Worm (Caenorhabditis elegans): ENCODE measurements around the gene rol-6.

Gene rol-6

ce11 chrII:8763367-8763766, 30.5 kb downstream of the rol-6 start:
- no peak for TF ChIP-seq flh-1 (GFP tag; optimal IDR thresholded peaks at IDR 0.05)
- TF ChIP-seq lin-32 (GFP tag; optimal IDR thresholded peaks at IDR 0.05) = no peak
- no peak for TF ChIP-seq ztf-11 (tag; optimal IDR thresholded peaks at IDR 0.05)
- TF ChIP-seq sem-2 (GFP tag; optimal IDR thresholded peaks at IDR 0.05) = no peak
- TF ChIP-seq unc-62 (GFP tag; optimal IDR thresholded peaks at IDR 0.05) = no peak
- no peak for TF ChIP-seq mab-5 (tag; optimal IDR thresholded peaks at IDR 0.05)
- no peak for TF ChIP-seq ceh-43 (GFP tag; optimal IDR thresholded peaks at IDR 0.05)
- no peak for TF ChIP-seq mls-2 (tag; optimal IDR thresholded peaks at IDR 0.05)
- TF ChIP-seq drap-1 (GFP tag; optimal IDR thresholded peaks at IDR 0.05) = no peak
- TF ChIP-seq unc-39 (tag; optimal IDR thresholded peaks at IDR 0.05) = no peak
- TF ChIP-seq hlh-1 (tag; optimal IDR thresholded peaks at IDR 0.05) = no peak
- TF ChIP-seq nhr-2 (tag; optimal IDR thresholded peaks at IDR 0.05) = no peak
- no peak for TF ChIP-seq ceh-83 (GFP tag; optimal IDR thresholded peaks at IDR 0.05)
- TF ChIP-seq blmp-1 (tag; optimal IDR thresholded peaks at IDR 0.05) = no peak
- TF ChIP-seq nhr-237 (tag; optimal IDR thresholded peaks at IDR 0.05) = no peak
- no peak for TF ChIP-seq ham-2 (GFP tag; optimal IDR thresholded peaks at IDR 0.05)
- no peak for TF ChIP-seq cnd-1 (tag; optimal IDR thresholded peaks at IDR 0.05)
- no peak for TF ChIP-seq zip-8 (tag; optimal IDR thresholded peaks at IDR 0.05)
- no peak for TF ChIP-seq tbx-8 (GFP tag; optimal IDR thresholded peaks at IDR 0.05)

DNA sequence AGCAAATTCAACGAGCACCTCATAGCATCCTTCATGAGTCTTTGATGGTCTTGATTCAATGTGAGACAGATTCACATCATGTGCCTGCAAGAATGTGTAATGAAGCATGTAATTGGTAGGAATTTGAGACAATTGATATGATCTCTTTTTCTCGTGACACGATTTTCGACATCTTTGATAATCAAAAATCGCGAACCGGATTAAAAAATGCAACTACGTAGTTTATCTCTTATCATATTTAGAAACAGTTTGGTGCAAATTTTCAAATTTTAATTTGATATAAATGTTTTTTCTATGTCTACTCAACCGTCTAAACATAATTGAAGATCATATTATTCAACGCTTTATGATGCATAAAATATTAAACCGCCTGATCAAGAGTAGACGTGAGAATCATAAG, 31.5 kb downstream of the rol-6 start:
- no peak for TF ChIP-seq lin-32 (GFP tag; optimal IDR thresholded peaks at IDR 0.05)
- TF ChIP-seq drap-1 (GFP tag; optimal IDR thresholded peaks at IDR 0.05) = no peak
- TF ChIP-seq nhr-12 (tag; optimal IDR thresholded peaks at IDR 0.05) = no peak
- no peak for TF ChIP-seq lsy-2 (tag; optimal IDR thresholded peaks at IDR 0.05)
- no peak for TF ChIP-seq flh-1 (GFP tag; optimal IDR thresholded peaks at IDR 0.05)
- no peak for TF ChIP-seq hlh-1 (tag; optimal IDR thresholded peaks at IDR 0.05)
- TF ChIP-seq ceh-43 (GFP tag; optimal IDR thresholded peaks at IDR 0.05) = no peak
- TF ChIP-seq M03D4.4 (tag; optimal IDR thresholded peaks at IDR 0.05) = no peak
- TF ChIP-seq nhr-2 (tag; optimal IDR thresholded peaks at IDR 0.05) = no peak
- no peak for TF ChIP-seq mep-1 (tag; optimal IDR thresholded peaks at IDR 0.05)
- TF ChIP-seq nhr-237 (tag; optimal IDR thresholded peaks at IDR 0.05) = no peak
- TF ChIP-seq unc-120 (tag; optimal IDR thresholded peaks at IDR 0.05; ENCODE audit: poor library complexity, severe bottlenecking) = no peak
- no peak for TF ChIP-seq tbx-8 (GFP tag; optimal IDR thresholded peaks at IDR 0.05)
- TF ChIP-seq nhr-28 (tag; optimal IDR thresholded peaks at IDR 0.05) = no peak
- no peak for TF ChIP-seq lin-13 (tag; optimal IDR thresholded peaks at IDR 0.05)
- TF ChIP-seq nhr-76 (tag; optimal IDR thresholded peaks at IDR 0.05) = no peak
- no peak for TF ChIP-seq elt-3 (tag; optimal IDR thresholded peaks at IDR 0.05)
- TF ChIP-seq ceh-39 (tag; optimal IDR thresholded peaks at IDR 0.05) = no peak
- no peak for TF ChIP-seq ham-2 (GFP tag; optimal IDR thresholded peaks at IDR 0.05)
- TF ChIP-seq mab-5 (tag; optimal IDR thresholded peaks at IDR 0.05) = no peak

DNA sequence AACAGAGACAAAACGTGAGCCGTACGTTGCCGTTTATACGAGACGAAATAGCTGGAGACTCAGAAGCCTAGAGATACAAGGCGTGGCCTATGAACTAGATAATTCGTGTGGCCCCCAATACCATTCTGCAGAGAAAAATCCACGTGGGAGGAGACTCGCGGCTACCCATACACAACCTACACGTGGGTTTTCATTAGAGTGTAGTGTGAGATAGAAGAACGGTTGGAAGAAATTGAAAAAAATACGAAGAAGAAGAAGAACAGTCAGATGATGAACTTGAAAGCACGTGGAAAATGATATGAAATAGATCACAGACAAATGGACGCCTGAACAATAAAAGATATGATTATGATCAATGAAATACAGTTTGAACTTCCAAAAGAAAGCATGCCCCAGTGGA, 32.3 kb downstream of the rol-6 start:
- TF ChIP-seq unc-39 (tag; optimal IDR thresholded peaks at IDR 0.05) = no peak
- TF ChIP-seq ceh-83 (GFP tag; optimal IDR thresholded peaks at IDR 0.05) = no peak
- no peak for TF ChIP-seq ceh-39 (tag; optimal IDR thresholded peaks at IDR 0.05)
- no peak for TF ChIP-seq zip-8 (tag; optimal IDR thresholded peaks at IDR 0.05)
- TF ChIP-seq ham-2 (GFP tag; optimal IDR thresholded peaks at IDR 0.05) = no peak
- TF ChIP-seq nhr-76 (tag; optimal IDR thresholded peaks at IDR 0.05) = no peak
- TF ChIP-seq ceh-43 (GFP tag; optimal IDR thresholded peaks at IDR 0.05) = no peak
- TF ChIP-seq unc-62 (GFP tag; optimal IDR thresholded peaks at IDR 0.05) = no peak
- no peak for TF ChIP-seq elt-1 (tag; optimal IDR thresholded peaks at IDR 0.05; ENCODE audit: borderline replicate concordance, insufficient read depth)
- no peak for TF ChIP-seq snpc-4 (tag; optimal IDR thresholded peaks at IDR 0.05)
- no peak for TF ChIP-seq nhr-28 (tag; optimal IDR thresholded peaks at IDR 0.05)
- TF ChIP-seq nhr-237 (tag; optimal IDR thresholded peaks at IDR 0.05) = no peak
- TF ChIP-seq pha-4 (tag; optimal IDR thresholded peaks at IDR 0.05) = no peak
- no peak for TF ChIP-seq nhr-2 (tag; optimal IDR thresholded peaks at IDR 0.05)
- TF ChIP-seq lsy-2 (tag; optimal IDR thresholded peaks at IDR 0.05) = no peak
- TF ChIP-seq bed-3 (GFP tag; optimal IDR thresholded peaks at IDR 0.05) = no peak
- TF ChIP-seq sptf-1 (tag; optimal IDR thresholded peaks at IDR 0.05) = no peak
- no peak for TF ChIP-seq mep-1 (tag; optimal IDR thresholded peaks at IDR 0.05)
- no peak for TF ChIP-seq lin-13 (tag; optimal IDR thresholded peaks at IDR 0.05)

DNA sequence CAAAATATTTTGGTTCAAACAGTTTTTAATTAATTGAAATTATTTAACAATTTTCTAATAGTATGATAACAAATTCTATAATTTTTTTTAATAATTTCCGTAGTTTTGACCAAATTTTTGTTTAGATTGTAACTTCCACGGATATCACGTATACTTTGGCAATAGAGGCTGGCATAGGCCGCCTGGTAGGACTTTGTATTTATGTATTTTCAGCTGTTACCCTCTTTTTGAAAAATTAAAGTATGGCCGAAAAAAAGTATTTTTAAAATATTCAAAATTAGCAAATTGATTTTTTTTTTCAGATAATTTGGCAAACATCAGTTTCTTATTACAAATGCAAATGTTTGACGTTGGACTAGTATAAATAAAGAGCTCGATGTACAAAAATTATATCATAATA, 33.6 kb downstream of the rol-6 start, which contains the start of the genes nsph-1.1 and K08F8.15:
nsph-1.1 (plus strand) TSS at position 301 of the 400 bp plus-strand sequence.
K08F8.15 (plus strand) TSS at position 335 of the 400 bp plus-strand sequence.
- TF ChIP-seq pha-4 (tag; optimal IDR thresholded peaks at IDR 0.05) (no peak), lsy-2 (tag; optimal IDR thresholded peaks at IDR 0.05) (no peak), blmp-1 (tag; optimal IDR thresholded peaks at IDR 0.05) (no peak), elt-1 (tag; optimal IDR thresholded peaks at IDR 0.05; ENCODE audit: borderline replicate concordance, insufficient read depth) (no peak), cnd-1 (tag; optimal IDR thresholded peaks at IDR 0.05) (no peak), bed-3 (GFP tag; optimal IDR thresholded peaks at IDR 0.05) (no peak), ceh-83 (GFP tag; optimal IDR thresholded peaks at IDR 0.05) (no peak), nhr-2 (tag; optimal IDR thresholded peaks at IDR 0.05) (no peak), ces-1 (GFP tag; optimal IDR thresholded peaks at IDR 0.05) (no peak), M03D4.4 (tag; optimal IDR thresholded peaks at IDR 0.05) (no peak), mls-2 (tag; optimal IDR thresholded peaks at IDR 0.05) (no peak), lin-32 (GFP tag; optimal IDR thresholded peaks at IDR 0.05) (no peak), ceh-43 (GFP tag; optimal IDR thresholded peaks at IDR 0.05) (no peak), zip-8 (tag; optimal IDR thresholded peaks at IDR 0.05) (no peak), unc-62 (GFP tag; optimal IDR thresholded peaks at IDR 0.05) (no peak), nhr-28 (tag; optimal IDR thresholded peaks at IDR 0.05) (no peak), unc-39 (tag; optimal IDR thresholded peaks at IDR 0.05) (no peak), unc-120 (tag; optimal IDR thresholded peaks at IDR 0.05; ENCODE audit: poor library complexity, severe bottlenecking) (no peak)
